Worm (Caenorhabditis elegans) whole organism, L4 larva: ENCODE measurements around the gene prx-3.

Source experiments
- F37D6.2 ChIP-seq: sonication (generic microtip); optimal IDR thresholded peaks from 2 replicates; lab custom pipeline; 2016; ENCODE audit warnings: mild to moderate bottlenecking, missing genetic modification characterization, missing compliant biosample characterization
- aly-2 ChIP-seq: sonication (generic microtip); optimal IDR thresholded peaks from 2 replicates; lab custom pipeline; 2018; ENCODE audit warnings: missing biosample characterization, missing genetic modification characterization
- hmg-1.1 ChIP-seq: fragments of 200-800 bp; sonication (Bioruptor generic); IDR thresholded peaks from 2 replicates; pipeline ENCODE4 v1.3.6; 2022; ENCODE audit warnings: missing genetic modification reagents, missing genetic modification characterization, missing compliant biosample characterization
- jun-1 ChIP-seq: fragments of 150-350 bp; optimal IDR thresholded peaks from 2 replicates; lab custom pipeline; 2014; ENCODE audit warnings: missing biosample characterization, missing genetic modification reagents, missing genetic modification characterization
- nhr-10 ChIP-seq: fragments of 150-350 bp; optimal IDR thresholded peaks from 2 replicates; lab custom pipeline; 2014; ENCODE audit warnings: missing biosample characterization, missing genetic modification characterization
- nhr-76 ChIP-seq: fragments of 150-350 bp; optimal IDR thresholded peaks from 2 replicates; lab custom pipeline; 2014; ENCODE audit warnings: missing biosample characterization, missing genetic modification characterization

DNA sequence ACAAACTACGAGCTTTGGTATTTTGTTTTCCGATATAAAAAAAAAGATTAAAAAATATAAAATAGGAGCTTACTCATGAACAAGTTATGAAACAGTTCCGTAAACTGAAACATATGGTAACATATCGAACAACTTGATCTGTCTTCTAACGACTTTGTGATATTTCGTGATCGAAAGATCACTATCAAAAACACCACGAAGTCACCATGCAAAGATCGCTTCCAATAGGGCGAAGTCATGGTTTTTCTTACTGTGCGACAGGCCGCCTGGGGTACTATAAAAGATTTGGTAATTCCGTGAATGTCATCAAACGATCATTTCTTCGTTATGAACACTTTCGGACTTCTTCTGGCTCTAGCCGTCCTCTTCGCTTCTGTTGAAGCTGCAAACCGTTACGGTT lies 30.1 kb downstream of the prx-3 start, which contains the start of gene C45B2.3:
- TF ChIP-seq nhr-10, result no peak
- TF ChIP-seq F37D6.2, result no peak
- no peak for TF ChIP-seq nhr-76 (tag; lab: Kevin White, UChicago)
- TF ChIP-seq aly-2 (tag; lab: Kevin White, UChicago), result no peak
- no peak for TF ChIP-seq jun-1 (tag; lab: Kevin White, UChicago)
- TF ChIP-seq hmg-1.1, result no peak
